Worm (Caenorhabditis elegans) whole organism, L3 larva: ENCODE data around the gene Y41D4B.24.

Experiments
- egl-27 ChIP-seq: sonication (generic microtip); optimal IDR thresholded peaks from 4 replicates; lab custom pipeline; 2017; ENCODE audit warnings: missing biosample characterization, missing genetic modification reagents, missing genetic modification characterization
- elt-1 ChIP-seq: fragments of 150-350 bp; optimal IDR thresholded peaks from 2 replicates; lab custom pipeline; 2014; ENCODE audit warnings: missing biosample characterization, missing genetic modification characterization
- fkh-10 ChIP-seq: sonication (generic microtip); optimal IDR thresholded peaks from 2 replicates; lab custom pipeline; 2017; ENCODE audit warnings: missing biosample characterization, missing genetic modification reagents, missing genetic modification characterization
- fos-1 ChIP-seq: fragments of 150-350 bp; optimal IDR thresholded peaks from 2 replicates; lab custom pipeline; 2014; ENCODE audit warnings: missing biosample characterization, missing genetic modification characterization
- jun-1 ChIP-seq: fragments of 150-350 bp; optimal IDR thresholded peaks from 2 replicates; lab custom pipeline; 2014; ENCODE audit warnings: missing biosample characterization, missing genetic modification reagents, missing genetic modification characterization
- lin-15B ChIP-seq: fragments of 150-350 bp; optimal IDR thresholded peaks from 2 replicates; lab custom pipeline; 2014; ENCODE audit warnings: missing biosample characterization, missing genetic modification characterization
- mdl-1 ChIP-seq: fragments of 150-350 bp; optimal IDR thresholded peaks from 2 replicates; lab custom pipeline; 2014; ENCODE audit warnings: missing biosample characterization, missing genetic modification characterization
- nhr-43 ChIP-seq: sonication (generic microtip); optimal IDR thresholded peaks from 2 replicates; lab custom pipeline; 2016; ENCODE audit warnings: mild to moderate bottlenecking, missing genetic modification characterization, missing compliant biosample characterization; ENCODE audit not compliant: poor library complexity, severe bottlenecking
- pha-4 ChIP-seq: fragments of 150-350 bp; optimal IDR thresholded peaks from 2 replicates; lab custom pipeline; 2014; ENCODE audit warnings: missing biosample characterization, missing genetic modification reagents, missing genetic modification characterization
- skn-1 ChIP-seq: fragments of 150-350 bp; optimal IDR thresholded peaks from 2 replicates; lab custom pipeline; 2014; ENCODE audit warnings: missing biosample characterization, missing genetic modification characterization
- unc-62 ChIP-seq: fragments of 150-350 bp; sonication (generic microtip); optimal IDR thresholded peaks from 4 replicates; lab custom pipeline; 2014; ENCODE audit warnings: missing biosample characterization, missing genetic modification reagents, missing genetic modification characterization
- zag-1 ChIP-seq: fragments of 150-350 bp; optimal IDR thresholded peaks from 2 replicates; lab custom pipeline; 2014; ENCODE audit warnings: missing biosample characterization, missing genetic modification characterization
- ztf-11 ChIP-seq: fragments of 150-350 bp; optimal IDR thresholded peaks from 2 replicates; lab custom pipeline; 2014; ENCODE audit warnings: missing biosample characterization, missing genetic modification characterization
- ztf-4 ChIP-seq: fragments of 150-350 bp; optimal IDR thresholded peaks from 2 replicates; lab custom pipeline; 2014; ENCODE audit warnings: missing biosample characterization, missing genetic modification characterization

DNA sequence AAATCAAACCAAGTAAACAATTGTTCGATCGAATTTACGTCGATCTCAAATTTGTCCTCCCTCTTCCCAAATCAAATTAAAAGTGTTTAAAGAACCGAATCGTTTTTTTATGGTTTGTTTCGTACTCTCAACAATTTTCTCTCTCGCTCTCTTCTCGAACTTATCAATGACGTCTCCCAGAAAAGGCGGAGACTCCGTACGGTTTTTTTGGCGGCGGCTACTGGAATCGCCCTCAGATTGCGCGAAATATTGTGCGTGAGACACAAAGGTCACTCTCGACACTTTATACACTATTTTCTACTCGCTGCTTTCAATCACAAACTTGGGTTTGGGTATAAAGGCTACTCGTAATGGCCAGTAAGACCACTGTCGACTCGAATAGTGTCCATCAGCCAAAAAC is 38.5 kb upstream of the Y41D4B.24 start, which contains the start of gene epic-2:
- TF ChIP-seq pha-4 (tag; lab: Kevin White, UChicago) (no peak), nhr-43 (tag; lab: Kevin White, UChicago) (no peak), zag-1 (tag; lab: Kevin White, UChicago) (no peak), mdl-1 (tag; lab: Kevin White, UChicago) (no peak), skn-1 (tag; lab: Kevin White, UChicago) (no peak), unc-62 (GFP tag; lab: Kevin White, UChicago) (no peak), ztf-11 (no peak), lin-15B (tag; lab: Kevin White, UChicago) (no peak), ztf-4 (tag; lab: Kevin White, UChicago) (no peak), fkh-10 (GFP tag; lab: Kevin White, UChicago) (no peak), fos-1 (tag; lab: Kevin White, UChicago) (no peak), elt-1 (tag; lab: Kevin White, UChicago) (no peak), jun-1 (tag; lab: Kevin White, UChicago) (no peak), egl-27 (no peak)
